Worm (Caenorhabditis elegans): ENCODE data around the gene M05D6.5.

M05D6.5 gene

DNA sequence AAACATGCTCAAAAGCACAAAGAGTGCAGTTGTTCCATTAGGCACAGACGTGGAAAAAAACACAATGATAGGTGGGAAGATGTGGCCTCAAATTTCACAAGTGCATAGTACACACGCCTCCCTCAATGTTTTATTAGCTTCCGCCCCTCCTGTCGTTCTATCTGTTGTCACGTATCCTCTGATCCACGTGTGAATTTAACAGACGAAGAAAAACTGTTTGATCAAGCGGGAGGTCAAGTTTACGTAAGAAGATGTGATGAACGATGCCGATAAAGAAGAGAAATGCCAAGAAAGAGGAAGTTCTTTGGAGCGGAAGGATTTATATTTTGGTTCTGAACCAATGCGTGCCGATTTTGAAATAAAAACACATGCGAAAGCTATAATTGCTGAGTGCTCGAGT is 31.3 kb downstream of the M05D6.5 start:
- TF ChIP-seq sma-9 (GFP tag; optimal IDR thresholded peaks at IDR 0.05), result peak; percentile 21
- TF ChIP-seq sma-9 (tag; optimal IDR thresholded peaks at IDR 0.05), result no peak
- no peak for TF ChIP-seq nhr-23 (tag; optimal IDR thresholded peaks at IDR 0.05)
- peak; percentile 67 for TF ChIP-seq nhr-129 (tag; optimal IDR thresholded peaks at IDR 0.05)
- TF ChIP-seq C34F6.9 (tag; optimal IDR thresholded peaks at IDR 0.05), result peak; percentile 19

ce11 chrII:8449660-8450118 is 32.3 kb downstream of the M05D6.5 start, which contains the start of gene F22B5.4:
F22B5.4 (plus strand) TSS chrII:8449710.
- TF ChIP-seq mdl-1 (tag; optimal IDR thresholded peaks at IDR 0.05) (no peak), C34F6.9 (tag; optimal IDR thresholded peaks at IDR 0.05) (no peak), fos-1 (tag; optimal IDR thresholded peaks at IDR 0.05) (peak; percentile 27)

DNA sequence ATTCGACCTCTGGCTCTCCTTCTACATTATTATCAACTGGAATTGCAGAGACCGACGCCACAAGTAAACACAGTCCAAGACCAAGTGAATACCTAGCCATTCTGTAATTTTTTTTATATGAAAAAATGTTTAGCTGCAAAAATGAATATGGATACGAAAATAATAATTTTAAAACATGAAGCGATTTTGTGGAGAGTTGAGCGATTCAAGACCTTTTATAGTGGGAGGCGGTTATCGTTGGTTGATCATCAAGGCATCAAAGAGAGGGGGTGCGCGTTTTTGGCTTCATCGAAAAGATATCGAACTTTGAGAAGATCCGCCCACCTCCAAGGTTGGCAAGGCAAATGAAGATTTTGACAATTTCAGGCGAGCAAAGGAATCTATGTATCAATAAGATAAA is 35.3 kb downstream of the M05D6.5 start, which contains the start of gene cut-3:
TSS of gene cut-3 (minus strand) at position 101 of the 400 bp plus-strand sequence.
- TF ChIP-seq skn-1 (tag; optimal IDR thresholded peaks at IDR 0.05), result no peak
- TF ChIP-seq C34F6.9 (tag; optimal IDR thresholded peaks at IDR 0.05), result no peak
- no peak for TF ChIP-seq ama-1 (optimal IDR thresholded peaks at IDR 0.05)
- TF ChIP-seq sem-4 (tag; optimal IDR thresholded peaks at IDR 0.05), result no peak
- TF ChIP-seq snpc-4 (tag; optimal IDR thresholded peaks at IDR 0.05), result no peak
- no peak for TF ChIP-seq sma-3 (GFP tag; optimal IDR thresholded peaks at IDR 0.05)
- TF ChIP-seq mab-5 (tag; optimal IDR thresholded peaks at IDR 0.05), result no peak
- TF ChIP-seq lsy-2 (tag; optimal IDR thresholded peaks at IDR 0.05), result no peak

DNA sequence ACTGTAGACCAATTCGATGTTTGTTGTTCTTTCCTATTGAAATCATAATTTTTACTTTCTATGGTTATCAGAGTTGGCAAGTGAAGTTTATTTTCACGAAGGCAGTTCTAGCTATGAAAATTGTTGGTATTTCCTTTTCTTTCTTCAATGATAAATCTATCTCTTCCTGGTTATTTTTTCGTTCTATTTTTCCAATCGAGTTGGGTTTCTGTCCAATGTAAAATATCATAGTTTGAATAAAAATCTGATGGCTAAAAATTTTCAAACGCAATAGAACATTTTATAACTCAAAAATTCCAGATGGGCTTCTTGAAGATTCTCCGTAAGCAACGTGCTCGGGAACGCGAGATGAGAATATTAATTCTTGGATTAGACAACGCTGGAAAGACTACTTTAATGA is 38.0 kb downstream of the M05D6.5 start, which contains the start of gene evl-20:
TSS of gene evl-20 (plus strand) at position 301 of the 400 bp plus-strand sequence.
- no peak for TF ChIP-seq unc-55 (GFP tag; optimal IDR thresholded peaks at IDR 0.05)
- no peak for TF ChIP-seq nhr-129 (tag; optimal IDR thresholded peaks at IDR 0.05)

DNA sequence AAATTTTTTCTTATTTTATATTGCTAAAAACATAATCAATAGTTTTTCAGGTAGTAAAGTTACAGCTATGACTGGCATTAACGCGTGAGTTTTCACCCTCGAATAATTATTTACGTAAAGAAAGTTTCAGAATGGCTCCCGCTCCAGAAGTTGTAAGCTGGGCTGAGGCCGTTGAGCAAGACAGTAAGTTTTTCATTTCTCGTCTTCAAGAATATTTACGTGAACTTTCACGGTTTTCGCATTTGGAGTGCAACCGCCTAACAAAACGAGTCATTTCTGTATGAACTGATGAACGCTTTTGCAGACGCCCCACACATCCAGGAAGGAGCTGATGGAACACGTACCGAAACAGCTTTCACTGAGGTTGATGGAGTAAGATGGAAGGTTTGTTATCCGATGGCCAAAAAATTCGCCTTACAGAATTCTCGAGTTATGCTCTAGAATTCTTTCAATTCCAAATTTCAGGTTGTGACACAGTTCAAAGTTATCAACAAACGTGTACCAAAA is 39.2 kb downstream of the M05D6.5 start, which contains the start of gene eif-3.G:
TSS of gene eif-3.G (plus strand) at position 51 of the 507 bp plus-strand sequence.
- TF ChIP-seq snpc-4 (tag; optimal IDR thresholded peaks at IDR 0.05), result no peak

- TF ChIP-seq peb-1 (tag; optimal IDR thresholded peaks at IDR 0.05) (no peak), alr-1 (tag; optimal IDR thresholded peaks at IDR 0.05) (no peak), C34F6.9 (tag; optimal IDR thresholded peaks at IDR 0.05) (peak; percentile 43), F13H6.1 (tag; optimal IDR thresholded peaks at IDR 0.05) (peak; percentile 1), mab-5 (tag; optimal IDR thresholded peaks at IDR 0.05) (no peak), zag-1 (tag; optimal IDR thresholded peaks at IDR 0.05) (no peak), sma-9 (GFP tag; optimal IDR thresholded peaks at IDR 0.05) (peak; percentile 60), sma-9 (tag; optimal IDR thresholded peaks at IDR 0.05) (no peak), nhr-6 (tag; optimal IDR thresholded peaks at IDR 0.05) (no peak), Y55F3AM.14 (GFP tag; optimal IDR thresholded peaks at IDR 0.05) (peak; percentile 42), gmeb-1 (tag; optimal IDR thresholded peaks at IDR 0.05) (peak; percentile 53), elt-3 (tag; optimal IDR thresholded peaks at IDR 0.05) (no peak), lsy-2 (tag; optimal IDR thresholded peaks at IDR 0.05) (peak; percentile 76 to 93), sma-3 (GFP tag; optimal IDR thresholded peaks at IDR 0.05) (peak; percentile 67), blmp-1 (tag; optimal IDR thresholded peaks at IDR 0.05; ENCODE audit: insufficient read depth) (peak; percentile 17), fos-1 (tag; optimal IDR thresholded peaks at IDR 0.05) (peak; percentile 16), mdl-1 (tag; optimal IDR thresholded peaks at IDR 0.05) (no peak), crh-2 (tag; optimal IDR thresholded peaks at IDR 0.05) (peak; percentile 31), unc-55 (GFP tag; optimal IDR thresholded peaks at IDR 0.05) (peak; percentile 59), nhr-25 (tag; optimal IDR thresholded peaks at IDR 0.05) (peak; percentile 79), nhr-21 (tag; optimal IDR thresholded peaks at IDR 0.05) (peak; percentile 65), nhr-237 (tag; optimal IDR thresholded peaks at IDR 0.05) (no peak)
These were observed 39.8 kb downstream of the M05D6.5 start for ce11 chrII:8442176-8442575.

ce11 chrII:8441519-8441918 is 40.5 kb downstream of the M05D6.5 start:
- TF ChIP-seq sma-9 (GFP tag; optimal IDR thresholded peaks at IDR 0.05), result peak; percentile 25
- no peak for TF ChIP-seq sma-9 (tag; optimal IDR thresholded peaks at IDR 0.05)
- peak; percentile 1 for TF ChIP-seq ztf-4 (tag; optimal IDR thresholded peaks at IDR 0.05)
- TF ChIP-seq sma-3 (GFP tag; optimal IDR thresholded peaks at IDR 0.05), result no peak

Measured in whole organism, L2 larva.